Worm (Caenorhabditis elegans) whole organism, late embryonic: ENCODE results near the gene F47D12.7.

Experiments
- ceh-6 ChIP-seq: fragments of 200-800 bp; sonication (Bioruptor generic); optimal IDR thresholded peaks from 2 replicates; lab custom pipeline; 2018; ENCODE audit warnings: mild to moderate bottlenecking, missing genetic modification characterization, missing compliant biosample characterization
- dmd-4 ChIP-seq: sonication (generic microtip); optimal IDR thresholded peaks from 2 replicates; lab custom pipeline; 2016; ENCODE audit warnings: borderline replicate concordance, missing genetic modification characterization, missing compliant biosample characterization
- nhr-11 ChIP-seq: fragments of 150-350 bp; optimal IDR thresholded peaks from 2 replicates; lab custom pipeline; 2014; ENCODE audit warnings: missing biosample characterization, missing genetic modification characterization
- ztf-16 ChIP-seq: sonication (generic microtip); optimal IDR thresholded peaks from 2 replicates; lab custom pipeline; 2017; ENCODE audit warnings: missing genetic modification characterization, missing compliant biosample characterization

DNA sequence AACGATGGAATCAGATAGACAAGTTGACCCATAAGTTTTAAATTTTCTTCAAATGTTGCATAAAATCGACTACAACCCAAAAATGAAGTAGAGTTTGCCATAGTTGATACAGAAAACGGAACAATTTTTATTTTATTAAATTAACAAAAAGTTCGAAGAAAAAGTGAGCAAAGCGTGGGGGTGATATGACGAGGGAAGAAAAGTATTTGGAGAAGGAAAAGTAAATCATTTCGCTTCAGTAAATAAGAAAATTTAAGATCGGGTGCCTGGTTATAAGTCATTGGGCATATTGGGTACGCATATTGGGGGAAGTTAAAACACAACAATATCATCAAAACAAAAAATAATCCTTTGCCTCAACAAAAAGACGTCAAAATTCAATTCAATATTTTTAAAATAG lies 29.9 kb downstream of the F47D12.7 start, which contains the start of gene srg-6:
- TF ChIP-seq dmd-4 (tag; lab: Kevin White, UChicago), result no peak
- TF ChIP-seq ceh-6 (GFP tag; lab: Kevin White, UChicago), result no peak
- no peak for TF ChIP-seq nhr-11 (tag; lab: Kevin White, UChicago)
- TF ChIP-seq ztf-16 (tag; lab: Kevin White, UChicago), result no peak
